Fruit fly (Drosophila melanogaster): Measurements from ENCODE around the gene CG13022.
A peak's percentile ranks its signal among the peaks of the same experiment; 100 is the strongest.

dm6 chr3L:16969652-16970109 is 30.9 kb upstream of the CG13022 start, which contains the start of gene Exn:
- TF ChIP-seq rgr (GFP tag; optimal IDR thresholded peaks at IDR 0.05), result peak; percentile 34
- no peak for TF ChIP-seq Hr83 (GFP tag; optimal IDR thresholded peaks at IDR 0.05; ENCODE audit: poor library complexity, severe bottlenecking)
- no peak for TF ChIP-seq h (GFP tag; optimal IDR thresholded peaks at IDR 0.05)
- no peak for TF ChIP-seq sage (GFP tag; optimal IDR thresholded peaks at IDR 0.05)
- TF ChIP-seq brk (GFP tag; optimal IDR thresholded peaks at IDR 0.05), result no peak
- no peak for TF ChIP-seq tai (GFP tag; optimal IDR thresholded peaks at IDR 0.05)
- no peak for TF ChIP-seq HLH106 (tag; optimal IDR thresholded peaks at IDR 0.05)
- no peak for TF ChIP-seq N (GFP tag; optimal IDR thresholded peaks at IDR 0.05)
- no peak for TF ChIP-seq Jra (GFP tag; optimal IDR thresholded peaks at IDR 0.05)
- no peak for TF ChIP-seq Vsx2 (GFP tag; optimal IDR thresholded peaks at IDR 0.05; ENCODE audit: partially characterized antibody)
- no peak for TF ChIP-seq pan (optimal IDR thresholded peaks at IDR 0.05)
- no peak for TF ChIP-seq dsf (GFP tag; optimal IDR thresholded peaks at IDR 0.05; ENCODE audit: borderline replicate concordance)
- no peak for TF ChIP-seq sv (GFP tag; optimal IDR thresholded peaks at IDR 0.05)
- TF ChIP-seq fru (GFP tag; optimal IDR thresholded peaks at IDR 0.05), result peak; percentile 42

Data from whole organism, wandering third instar larva.